Worm (Caenorhabditis elegans): ENCODE results near the gene T16G1.2.

T16G1.2 gene

ce11 chrV:12934976-12935375 is 5.7 kb downstream of the T16G1.2 start, which contains the start of gene T16G1.7 (continued):
- TF ChIP-seq ets-4 (GFP tag; optimal IDR thresholded peaks at IDR 0.05) (peak; percentile 68), ccch-3 (GFP tag; optimal IDR thresholded peaks at IDR 0.05) (no peak), unc-130 (GFP tag; optimal IDR thresholded peaks at IDR 0.05) (no peak), ztf-26 (tag; optimal IDR thresholded peaks at IDR 0.05) (no peak), ztf-28 (GFP tag; IDR thresholded peaks at IDR 0.05) (no peak), Y53F4B.3 (GFP tag; IDR thresholded peaks at IDR 0.05) (no peak), F22D6.2 (tag; optimal IDR thresholded peaks at IDR 0.05) (no peak), nfya-1 (tag; optimal IDR thresholded peaks at IDR 0.05; ENCODE audit: borderline replicate concordance, insufficient read depth) (no peak), lsl-1 (GFP tag; optimal IDR thresholded peaks at IDR 0.05) (no peak), B0035.1 (tag; optimal IDR thresholded peaks at IDR 0.05) (no peak), hsf-1 (GFP tag; IDR thresholded peaks at IDR 0.05) (no peak), bed-1 (GFP tag; IDR thresholded peaks at IDR 0.05) (no peak), lin-35 (GFP tag; optimal IDR thresholded peaks at IDR 0.05) (no peak), nhr-80 (tag; optimal IDR thresholded peaks at IDR 0.05) (peak; percentile 98), repo-1 (tag; optimal IDR thresholded peaks at IDR 0.05) (no peak), snpc-3.4 (tag; optimal IDR thresholded peaks at IDR 0.05) (no peak), egl-44 (GFP tag; IDR thresholded peaks at IDR 0.05) (no peak), rcor-1 (GFP tag; IDR thresholded peaks at IDR 0.05) (no peak), F57A8.1 (GFP tag; optimal IDR thresholded peaks at IDR 0.05) (no peak), mxl-1 (tag; optimal IDR thresholded peaks at IDR 0.05) (no peak), lsy-27 (tag; optimal IDR thresholded peaks at IDR 0.05; ENCODE audit: borderline replicate concordance, insufficient read depth) (no peak), F33H1.4 (GFP tag; IDR thresholded peaks at IDR 0.05) (no peak), atf-7 (tag; optimal IDR thresholded peaks at IDR 0.05) (peak; percentile 12), hmg-1.2 (GFP tag; IDR thresholded peaks at IDR 0.05) (no peak), T26A5.8 (tag; optimal IDR thresholded peaks at IDR 0.05) (no peak)

- TF ChIP-seq F33H1.4 (GFP tag; IDR thresholded peaks at IDR 0.05): no peak
- TF ChIP-seq Y56A3A.18 (GFP tag; IDR thresholded peaks at IDR 0.05): no peak
- TF ChIP-seq attf-5 (GFP tag; optimal IDR thresholded peaks at IDR 0.05): no peak
- TF ChIP-seq nhr-80 (tag; optimal IDR thresholded peaks at IDR 0.05): peak; percentile 90
- no peak for TF ChIP-seq bed-1 (GFP tag; IDR thresholded peaks at IDR 0.05)
Observed at ce11 chrV:12937098-12937497, 7.8 kb downstream of the T16G1.2 start, which contains the start of gene T16G1.6. Gene T16G1.6, minus strand, starts transcription at chrV:12937174.

- TF ChIP-seq ama-1 (optimal IDR thresholded peaks at IDR 0.05) (no peak), ama-1 (GFP tag; optimal IDR thresholded peaks at IDR 0.05) (no peak), snpc-1.3 (tag; optimal IDR thresholded peaks at IDR 0.05; ENCODE audit: insufficient read depth) (no peak), rcor-1 (GFP tag; IDR thresholded peaks at IDR 0.05) (no peak), nhr-80 (tag; optimal IDR thresholded peaks at IDR 0.05) (peak; percentile 29)
Observed at ce11 chrV:12939434-12939833, 10.2 kb downstream of the T16G1.2 start, which contains the start of gene T16G1.5. Gene T16G1.5, minus strand, starts transcription at chrV:12939552.

ce11 chrV:12941797-12942474 is 12.7 kb downstream of the T16G1.2 start, which contains the start of gene T16G1.4:
Gene T16G1.4, minus strand, starts transcription at chrV:12941847.
- no peak for TF ChIP-seq attf-5 (GFP tag; optimal IDR thresholded peaks at IDR 0.05)
- TF ChIP-seq nhr-80 (tag; optimal IDR thresholded peaks at IDR 0.05): peak; percentile 2

- TF ChIP-seq F39B2.1 (GFP tag; IDR thresholded peaks at IDR 0.05) (no peak), zim-3 (tag; optimal IDR thresholded peaks at IDR 0.05) (no peak), egl-18 (GFP tag; IDR thresholded peaks at IDR 0.05) (no peak), sea-2 (GFP tag; IDR thresholded peaks at IDR 0.05) (no peak), sdz-38 (tag; optimal IDR thresholded peaks at IDR 0.05) (no peak), nfyb-1 (GFP tag; IDR thresholded peaks at IDR 0.05) (no peak), ztf-22 (GFP tag; optimal IDR thresholded peaks at IDR 0.05) (no peak), F33H1.4 (GFP tag; IDR thresholded peaks at IDR 0.05) (no peak), aptf-3 (GFP tag; IDR thresholded peaks at IDR 0.05) (no peak)
Observed at ce11 chrV:12943399-12943798, 14.1 kb downstream of the T16G1.2 start.

Data from whole organism, young adult.